Fruit fly (Drosophila melanogaster) whole organism, embryonic: ENCODE measurements around the gene Pgant2.

Experiments
- CG15073 ChIP-seq: fragments of 200-800 bp; sonication (Bioruptor generic); optimal IDR thresholded peaks from 2 replicates; lab custom pipeline; 2016; ENCODE audit warnings: missing biosample characterization, missing genetic modification characterization
- CG15696 ChIP-seq: fragments of 200-800 bp; sonication (Bioruptor generic); optimal IDR thresholded peaks from 2 replicates; lab custom pipeline; 2019; ENCODE audit warnings: missing biosample characterization, mild to moderate bottlenecking, missing genetic modification characterization, moderate library complexity
- CG17568 ChIP-seq: fragments of 200-800 bp; sonication (Bioruptor generic); optimal IDR thresholded peaks from 2 replicates; lab custom pipeline; 2018; ENCODE audit warnings: missing biosample characterization, mild to moderate bottlenecking, missing genetic modification characterization, moderate library complexity
- CG17802 ChIP-seq: fragments of 200-800 bp; sonication (Bioruptor generic); optimal IDR thresholded peaks from 2 replicates; lab custom pipeline; 2018; ENCODE audit warnings: missing biosample characterization, mild to moderate bottlenecking, missing genetic modification characterization, moderate library complexity
- CG7556 ChIP-seq: fragments of 200-800 bp; sonication (Bioruptor generic); optimal IDR thresholded peaks from 2 replicates; lab custom pipeline; 2017; ENCODE audit warnings: missing biosample characterization, mild to moderate bottlenecking, missing genetic modification characterization
- Deaf1 ChIP-seq: fragments of 200-800 bp; optimal IDR thresholded peaks from 3 replicates; lab custom pipeline; 2019; ENCODE audit warnings: missing biosample characterization, mild to moderate bottlenecking, missing genetic modification characterization, moderate library complexity
- Sin3A ChIP-seq: fragments of >200 bp; optimal IDR thresholded peaks from 2 replicates; lab custom pipeline; 2018
- gcm ChIP-seq: fragments of 200-800 bp; sonication (Bioruptor generic); optimal IDR thresholded peaks from 2 replicates; lab custom pipeline; 2019; ENCODE audit warnings: missing biosample characterization, mild to moderate bottlenecking, missing genetic modification characterization, moderate library complexity
- lilli ChIP-seq: fragments of 200-800 bp; sonication (Bioruptor generic); optimal IDR thresholded peaks from 3 replicates; lab custom pipeline; 2016; ENCODE audit warnings: missing biosample characterization, missing genetic modification characterization
- salm ChIP-seq: fragments of 200-800 bp; sonication (Bioruptor generic); optimal IDR thresholded peaks from 2 replicates; lab custom pipeline; 2018; ENCODE audit warnings: missing biosample characterization, mild to moderate bottlenecking, missing genetic modification characterization

DNA sequence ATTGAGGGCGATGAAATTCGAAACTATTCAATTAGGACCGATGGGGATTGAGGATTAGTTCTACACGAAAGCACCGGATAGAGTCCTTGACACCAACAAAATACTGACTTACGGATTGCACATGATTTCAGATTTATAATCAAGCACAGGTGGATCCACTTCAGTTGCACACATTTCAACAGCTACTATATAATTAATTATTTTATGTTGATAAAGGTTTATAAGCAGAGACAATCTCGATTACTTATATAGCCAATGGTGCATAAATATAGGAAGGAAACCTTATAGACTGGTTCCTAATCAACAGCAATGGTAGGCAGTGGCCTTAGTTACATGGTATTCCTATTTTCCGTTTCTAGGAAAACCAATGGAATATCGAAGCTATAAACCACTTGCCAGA is 58.1 kb downstream of the Pgant2 start:
- TF ChIP-seq lilli, result no peak
- no peak for TF ChIP-seq CG7556
- TF ChIP-seq salm (tag; lab: Kevin White, UChicago), result no peak
- no peak for TF ChIP-seq Sin3A
- TF ChIP-seq CG15073 (GFP tag; lab: Kevin White, UChicago), result no peak
- TF ChIP-seq Deaf1 (tag; lab: Kevin White, UChicago), result no peak
- TF ChIP-seq CG17568 (GFP tag; lab: Kevin White, UChicago), result no peak
- TF ChIP-seq CG17802 (tag; lab: Kevin White, UChicago), result no peak
- no peak for TF ChIP-seq gcm (GFP tag; lab: Kevin White, UChicago)
- TF ChIP-seq CG15696 (tag; lab: Kevin White, UChicago), result no peak
